Worm (Caenorhabditis elegans): ENCODE measurements around the gene cfap-20.

Gene cfap-20

ce11 chrIII:3499850-3500249 lies 37.5 kb downstream of the cfap-20 start:
- TF ChIP-seq snpc-1.3 (tag; optimal IDR thresholded peaks at IDR 0.05; ENCODE audit: insufficient read depth) = no peak
- TF ChIP-seq B0019.2 (GFP tag; conservative IDR thresholded peaks at IDR 0.05) = no peak
- TF ChIP-seq B0336.3 (GFP tag; IDR thresholded peaks at IDR 0.05) = no peak
- no peak for TF ChIP-seq F23B12.7 (tag; optimal IDR thresholded peaks at IDR 0.05; ENCODE audit: insufficient read depth)
- no peak for TF ChIP-seq snpc-3.4 (tag; optimal IDR thresholded peaks at IDR 0.05)
- TF ChIP-seq ekl-4 (GFP tag; IDR thresholded peaks at IDR 0.05) = no peak
- TF ChIP-seq madf-3 (GFP tag; IDR thresholded peaks at IDR 0.05) = no peak
- TF ChIP-seq F57C9.4 (tag; optimal IDR thresholded peaks at IDR 0.05) = no peak
- no peak for TF ChIP-seq nhr-80 (tag; optimal IDR thresholded peaks at IDR 0.05)
- 0 out of 2 replicates have a peak, but pooled peaks have one; percentile 36 for TF ChIP-seq Y67H2A.10 (GFP tag; conservative IDR thresholded peaks at IDR 0.05)
- TF ChIP-seq F33H1.4 (GFP tag; IDR thresholded peaks at IDR 0.05) = 0 out of 2 replicates have a peak, but pooled peaks have one; percentile 28
- no peak for TF ChIP-seq nhr-120 (GFP tag; IDR thresholded peaks at IDR 0.05)
- TF ChIP-seq athp-1 (tag; optimal IDR thresholded peaks at IDR 0.05) = no peak
- TF ChIP-seq K12H6.12 (tag; optimal IDR thresholded peaks at IDR 0.05) = no peak
- no peak for TF ChIP-seq lsy-27 (tag; optimal IDR thresholded peaks at IDR 0.05; ENCODE audit: borderline replicate concordance, insufficient read depth)
- TF ChIP-seq nhr-27 (tag; optimal IDR thresholded peaks at IDR 0.05) = no peak
- TF ChIP-seq hlh-26 (GFP tag; conservative IDR thresholded peaks at IDR 0.05) = no peak
- TF ChIP-seq hlh-12 (tag; optimal IDR thresholded peaks at IDR 0.05) = no peak
- TF ChIP-seq Y95B8A.8 (GFP tag; IDR thresholded peaks at IDR 0.05) = no peak
- no peak for TF ChIP-seq tbx-9 (tag; optimal IDR thresholded peaks at IDR 0.05; ENCODE audit: borderline replicate concordance)
- no peak for TF ChIP-seq die-1 (tag; optimal IDR thresholded peaks at IDR 0.05)
- TF ChIP-seq ceh-91 (GFP tag; IDR thresholded peaks at IDR 0.05) = no peak
- TF ChIP-seq lag-1 (GFP tag; IDR thresholded peaks at IDR 0.05) = no peak
- TF ChIP-seq ztf-28 (GFP tag; IDR thresholded peaks at IDR 0.05) = peak; percentile 74; the same call in 1 of the 2 replicates
- no peak for TF ChIP-seq lin-26 (GFP tag; IDR thresholded peaks at IDR 0.05)
- TF ChIP-seq Y56A3A.18 (GFP tag; IDR thresholded peaks at IDR 0.05) = no peak
- TF ChIP-seq cebp-1 (GFP tag; IDR thresholded peaks at IDR 0.05) = no peak
- TF ChIP-seq cebp-1 (tag; optimal IDR thresholded peaks at IDR 0.05) = peak; percentile 25
- TF ChIP-seq nhr-179 (tag; optimal IDR thresholded peaks at IDR 0.05) = no peak
- no peak for TF ChIP-seq him-1 (tag; optimal IDR thresholded peaks at IDR 0.05)
- TF ChIP-seq dpff-1 (tag; optimal IDR thresholded peaks at IDR 0.05) = no peak
- no peak for TF ChIP-seq efl-1 (GFP tag; optimal IDR thresholded peaks at IDR 0.05)
- TF ChIP-seq mcd-1 (GFP tag; IDR thresholded peaks at IDR 0.05) = peak; percentile 65
- TF ChIP-seq F49E8.2 (tag; optimal IDR thresholded peaks at IDR 0.05; ENCODE audit: insufficient read depth) = no peak
- no peak for TF ChIP-seq B0035.1 (tag; optimal IDR thresholded peaks at IDR 0.05)
- no peak for TF ChIP-seq ztf-3 (GFP tag; optimal IDR thresholded peaks at IDR 0.05)
- TF ChIP-seq attf-6 (GFP tag; IDR thresholded peaks at IDR 0.05) = no peak
- TF ChIP-seq unc-130 (GFP tag; optimal IDR thresholded peaks at IDR 0.05) = no peak
- 0 out of 2 replicates have a peak, but pooled peaks have one; percentile 20 for TF ChIP-seq D2030.7 (GFP tag; IDR thresholded peaks at IDR 0.05)
- no peak for TF ChIP-seq tbp1 (GFP tag; optimal IDR thresholded peaks at IDR 0.05)
- TF ChIP-seq hsf-1 (GFP tag; IDR thresholded peaks at IDR 0.05) = no peak
- no peak for TF ChIP-seq zfh-2 (GFP tag; conservative IDR thresholded peaks at IDR 0.05)
- peak; percentile 18 for TF ChIP-seq chd-7 (tag; optimal IDR thresholded peaks at IDR 0.05)
- TF ChIP-seq F22D6.2 (tag; optimal IDR thresholded peaks at IDR 0.05) = no peak
- no peak for TF ChIP-seq ztf-22 (GFP tag; optimal IDR thresholded peaks at IDR 0.05)
- no peak for TF ChIP-seq mxl-1 (tag; optimal IDR thresholded peaks at IDR 0.05)
- no peak for TF ChIP-seq lin-35 (GFP tag; optimal IDR thresholded peaks at IDR 0.05)
- TF ChIP-seq lin-40 (tag; optimal IDR thresholded peaks at IDR 0.05) = no peak
- TF ChIP-seq attf-3 (GFP tag; conservative IDR thresholded peaks at IDR 0.05) = peak; percentile 57; the same call in 1 of the 2 replicates

All from whole organism, young adult.